Fruit fly (Drosophila melanogaster) whole organism: ENCODE measurements around the gene CG7381.

ENCODE experiments used
- CG8478 ChIP-seq: fragments of >200 bp; optimal IDR thresholded peaks from 2 replicates; lab custom pipeline; 2018; ENCODE audit warnings: inconsistent platforms
- Dll ChIP-seq: fragments of >200 bp; optimal IDR thresholded peaks from 2 replicates; lab custom pipeline; 2017
- EcR ChIP-seq, 2 experiments: fragments of >200 bp; optimal IDR thresholded peaks; 2 replicates each; lab custom pipeline; 2017; ENCODE audit warnings: missing biosample characterization in 2 of 2, missing genetic modification characterization in 2 of 2, missing genetic modification reagents in 2 of 2
- pan ChIP-seq: fragments of >200 bp; optimal IDR thresholded peaks from 2 replicates; lab custom pipeline; 2017
- psq ChIP-seq: fragments of >200 bp; optimal IDR thresholded peaks from 2 replicates; lab custom pipeline; 2017

- TF ChIP-seq EcR (GFP tag; optimal IDR thresholded peaks at IDR 0.05; lab: Kevin White, UChicago) = no peak
- TF ChIP-seq Dll (lab: Kevin White, UChicago) = no peak
- TF ChIP-seq pan = no peak
- TF ChIP-seq CG8478 = no peak
- no peak for TF ChIP-seq psq (lab: Kevin White, UChicago)
Measured at dm6 chr3R:12964043-12964442, 13.2 kb downstream of the CG7381 start.
